Worm (Caenorhabditis elegans) whole organism, young adult: ENCODE results near the gene C09F5.1.

Experiments
- ccch-3 ChIP-seq: fragments of 200-800 bp; sonication (Bioruptor generic); optimal IDR thresholded peaks from 2 replicates; lab custom pipeline; 2018; ENCODE audit warnings: mild to moderate bottlenecking, missing genetic modification characterization, missing compliant biosample characterization
- dpl-1 ChIP-seq: fragments of 150-350 bp; optimal IDR thresholded peaks from 2 replicates; lab custom pipeline; 2014; ENCODE audit warnings: missing biosample characterization, missing genetic modification reagents, missing genetic modification characterization
- rcor-1 ChIP-seq: fragments of 200-800 bp; sonication (Bioruptor generic); IDR thresholded peaks from 2 replicates; pipeline ENCODE4 v1.3.6; 2022; ENCODE audit warnings: missing genetic modification reagents, missing genetic modification characterization, missing compliant biosample characterization
- tbp1 ChIP-seq: fragments of 200-800 bp; sonication (Bioruptor generic); optimal IDR thresholded peaks from 2 replicates; lab custom pipeline; 2018; ENCODE audit warnings: mild to moderate bottlenecking, missing genetic modification characterization, missing compliant biosample characterization
- unc-62 ChIP-seq: fragments of 150-350 bp; optimal IDR thresholded peaks from 2 replicates; lab custom pipeline; 2014; ENCODE audit warnings: missing biosample characterization, missing genetic modification reagents, missing genetic modification characterization
- ztf-28 ChIP-seq: fragments of 200-800 bp; sonication (Bioruptor generic); IDR thresholded peaks from 2 replicates; pipeline ENCODE4 v1.3.6; 2022; ENCODE audit warnings: missing genetic modification reagents, missing genetic modification characterization, missing compliant biosample characterization

DNA sequence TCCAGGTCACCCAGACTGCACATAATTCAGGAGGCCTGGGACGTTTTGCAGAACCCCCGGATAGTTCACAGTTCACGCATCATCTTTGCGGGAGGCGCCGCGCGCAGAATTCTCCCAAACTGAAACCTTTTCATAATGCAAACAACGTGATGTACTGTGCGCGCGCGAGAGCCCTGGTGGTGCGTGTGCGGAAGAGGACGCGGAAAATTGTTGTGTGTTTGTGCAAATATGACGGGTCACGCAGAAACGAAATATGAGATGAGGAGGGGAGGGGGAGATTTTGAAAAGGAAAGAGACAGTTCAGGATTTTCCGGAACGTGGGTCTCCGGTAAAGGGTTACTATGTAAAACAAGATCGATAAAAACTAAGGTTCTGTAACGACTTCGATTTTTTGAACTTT lies 51.5 kb downstream of the C09F5.1 start:
- TF ChIP-seq ccch-3 (GFP tag; lab: Kevin White, UChicago) (no peak), ztf-28 (no peak), unc-62 (no peak), dpl-1 (GFP tag; lab: Kevin White, UChicago) (no peak), tbp1 (GFP tag; lab: Kevin White, UChicago) (no peak), rcor-1 (GFP tag; lab: Robert Waterston, UW) (no peak)
